Worm (Caenorhabditis elegans) whole organism, midembryonic: ENCODE data around the gene ugt-55.

Source experiments
- T22C8.4 ChIP-seq: fragments of 200-800 bp; sonication (Bioruptor generic); IDR thresholded peaks from 2 replicates; pipeline ENCODE4 v1.3.6; 2022; ENCODE audit warnings: missing genetic modification characterization, missing compliant biosample characterization
- cog-1 ChIP-seq: sonication (generic microtip); optimal IDR thresholded peaks from 2 replicates; lab custom pipeline; 2016; ENCODE audit warnings: missing genetic modification characterization, missing compliant biosample characterization
- flt-1 ChIP-seq: fragments of 200-800 bp; sonication (Bioruptor generic); IDR thresholded peaks from 2 replicates; pipeline ENCODE4 v1.3.6; 2022; ENCODE audit warnings: missing genetic modification characterization, missing compliant biosample characterization
- klf-2 ChIP-seq: fragments of 200-800 bp; sonication (Bioruptor generic); conservative IDR thresholded peaks from 2 replicates; pipeline ENCODE4 v1.3.6; 2022; ENCODE audit warnings: missing genetic modification reagents, missing genetic modification characterization, missing compliant biosample characterization
- med-1 ChIP-seq: sonication (generic microtip); optimal IDR thresholded peaks from 2 replicates; lab custom pipeline; 2017; ENCODE audit warnings: missing genetic modification characterization, mild to moderate bottlenecking, missing compliant biosample characterization, antibody characterized with exemption, missing genetic modification reagents; ENCODE audit not compliant: insufficient read depth
- ref-1 ChIP-seq: fragments of 200-800 bp; sonication (Bioruptor generic); conservative IDR thresholded peaks from 2 replicates; pipeline ENCODE4 v1.3.6; 2022; ENCODE audit warnings: missing genetic modification reagents, missing genetic modification characterization, missing compliant biosample characterization
- tab-1 ChIP-seq: fragments of 200-800 bp; sonication (Bioruptor generic); IDR thresholded peaks from 2 replicates; pipeline ENCODE4 v1.3.6; 2022; ENCODE audit warnings: missing genetic modification characterization, missing compliant biosample characterization
- ztf-23 ChIP-seq: fragments of 200-800 bp; sonication (Bioruptor generic); IDR thresholded peaks from 2 replicates; pipeline ENCODE4 v1.3.6; 2022; ENCODE audit warnings: missing genetic modification reagents, missing genetic modification characterization, missing compliant biosample characterization
- ztf-29 ChIP-seq: fragments of 200-800 bp; sonication (Bioruptor generic); IDR thresholded peaks from 2 replicates; pipeline ENCODE4 v1.3.6; 2022; ENCODE audit warnings: missing genetic modification reagents, missing genetic modification characterization, missing compliant biosample characterization

Gene ugt-55

DNA sequence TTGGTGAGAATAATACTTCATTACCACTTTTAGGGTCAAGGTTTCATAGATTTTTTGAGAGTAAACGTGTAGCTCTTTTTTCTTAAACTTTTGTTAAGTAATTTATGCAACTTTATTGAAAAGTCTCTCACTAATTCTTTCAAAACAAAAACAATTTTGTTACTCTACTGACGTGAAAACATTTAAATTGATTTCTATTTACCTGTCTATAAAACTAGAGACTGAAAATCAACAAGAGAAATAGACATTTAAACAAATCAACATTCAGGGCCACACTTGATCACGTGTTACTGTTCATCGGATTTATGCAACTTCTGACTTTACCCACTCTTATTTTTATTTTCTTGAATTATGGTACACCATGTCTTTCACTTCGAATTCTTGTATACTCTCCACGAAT, at the start of gene ugt-55:
TSS of gene ugt-55 (plus strand) at position 301 of the 400 bp plus-strand sequence.
- TF ChIP-seq med-1 (GFP tag; lab: Kevin White, UChicago), result no peak

DNA sequence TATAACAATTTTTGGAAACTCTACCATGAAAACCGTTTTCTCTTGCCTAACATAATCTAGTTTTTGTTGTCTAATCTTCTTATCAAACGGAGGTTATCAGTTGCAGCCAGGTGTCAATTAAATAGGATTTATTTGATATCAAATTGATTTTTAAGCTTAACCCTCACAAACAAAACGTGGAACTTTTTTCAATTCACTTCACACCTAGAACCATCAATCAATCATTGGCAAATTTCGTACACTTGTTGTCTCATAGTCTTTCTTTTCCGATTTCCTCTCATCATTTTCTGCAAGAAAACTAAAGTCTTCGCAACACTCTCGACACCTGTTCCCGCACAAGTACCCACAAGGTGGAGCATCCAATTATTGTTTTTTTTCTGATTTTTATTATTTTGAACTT, 47.8 kb upstream of the ugt-55 start:
- TF ChIP-seq ztf-29 (GFP tag; lab: Robert Waterston, UW) (no peak), flt-1 (GFP tag; lab: Robert Waterston, UW) (no peak), cog-1 (tag; lab: Kevin White, UChicago) (no peak), ref-1 (GFP tag; lab: Robert Waterston, UW) (no peak), klf-2 (no peak), T22C8.4 (GFP tag; lab: Robert Waterston, UW) (no peak), tab-1 (GFP tag; lab: Robert Waterston, UW) (no peak), ztf-23 (no peak), med-1 (GFP tag; lab: Kevin White, UChicago) (no peak)

DNA sequence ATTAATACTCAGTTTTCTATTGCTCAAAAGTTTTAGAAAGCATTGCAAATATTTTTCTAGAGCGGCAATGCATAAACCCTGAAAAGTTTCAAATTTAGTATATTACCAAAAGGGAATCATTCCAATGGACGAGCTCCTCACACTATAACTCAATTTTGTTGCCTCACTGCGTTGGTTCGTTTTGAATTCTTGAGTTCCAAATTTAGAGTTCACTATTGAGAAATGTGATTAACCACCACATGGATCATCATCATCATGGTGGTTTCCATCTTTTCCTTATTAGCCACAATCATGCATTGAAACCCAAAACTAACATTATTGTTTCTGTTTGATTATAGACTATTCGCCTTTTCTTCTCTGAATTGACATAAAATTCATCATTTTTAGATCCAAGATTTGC, 46.5 kb upstream of the ugt-55 start:
- no peak for TF ChIP-seq ztf-23

DNA sequence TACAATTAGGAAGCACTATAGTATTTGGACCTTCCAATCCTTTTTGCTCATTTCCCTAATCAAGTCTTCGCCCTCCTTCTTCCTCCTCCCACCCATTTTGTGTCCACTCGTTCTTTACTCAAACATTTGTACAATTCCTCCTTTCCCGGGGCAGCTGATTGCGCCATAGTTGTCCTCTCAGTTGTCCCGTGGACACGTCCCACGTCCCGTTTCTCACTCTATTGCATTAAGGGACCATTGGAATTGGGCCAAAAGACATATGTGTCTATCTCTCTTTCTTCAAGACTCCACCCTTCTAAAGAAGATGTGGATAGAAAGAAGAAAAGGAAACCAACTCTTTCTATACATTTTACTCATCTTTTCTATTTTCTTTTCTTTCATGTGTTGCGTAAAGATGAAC, 45.4 kb upstream of the ugt-55 start:
- TF ChIP-seq T22C8.4 (GFP tag; lab: Robert Waterston, UW) (no peak), tab-1 (GFP tag; lab: Robert Waterston, UW) (no peak), ref-1 (GFP tag; lab: Robert Waterston, UW) (no peak), ztf-23 (no peak), med-1 (GFP tag; lab: Kevin White, UChicago) (no peak), cog-1 (tag; lab: Kevin White, UChicago) (no peak), klf-2 (no peak), flt-1 (GFP tag; lab: Robert Waterston, UW) (no peak), ztf-29 (GFP tag; lab: Robert Waterston, UW) (no peak)

DNA sequence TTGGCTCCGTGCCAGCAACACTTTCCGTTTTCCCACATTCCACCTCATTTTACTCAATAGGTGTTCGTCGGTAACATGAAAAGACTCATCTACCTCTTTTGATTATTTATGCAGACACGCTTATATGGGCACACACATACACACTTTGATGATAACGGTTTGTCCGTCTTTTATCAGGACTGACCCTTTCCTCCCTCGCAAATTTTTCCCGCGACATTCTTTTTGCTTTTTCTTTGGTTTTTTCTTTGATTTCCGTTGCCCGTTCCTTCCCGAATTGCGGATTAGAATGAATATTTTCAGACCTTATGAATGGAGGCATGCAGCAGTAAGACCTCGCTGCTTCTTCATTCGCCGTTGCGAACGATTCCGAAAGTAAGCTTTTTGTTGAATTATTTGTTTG, 43.5 kb upstream of the ugt-55 start, which contains the start of gene vab-8:
TSS of gene vab-8 (plus strand) at position 301 of the 400 bp plus-strand sequence.
- TF ChIP-seq klf-2, result no peak
- no peak for TF ChIP-seq med-1 (GFP tag; lab: Kevin White, UChicago)
- no peak for TF ChIP-seq ztf-29 (GFP tag; lab: Robert Waterston, UW)
- TF ChIP-seq tab-1 (GFP tag; lab: Robert Waterston, UW), result no peak
- TF ChIP-seq ztf-23, result no peak
- no peak for TF ChIP-seq T22C8.4 (GFP tag; lab: Robert Waterston, UW)
- TF ChIP-seq flt-1 (GFP tag; lab: Robert Waterston, UW), result no peak
- no peak for TF ChIP-seq ref-1 (GFP tag; lab: Robert Waterston, UW)
- TF ChIP-seq cog-1 (tag; lab: Kevin White, UChicago), result no peak

DNA sequence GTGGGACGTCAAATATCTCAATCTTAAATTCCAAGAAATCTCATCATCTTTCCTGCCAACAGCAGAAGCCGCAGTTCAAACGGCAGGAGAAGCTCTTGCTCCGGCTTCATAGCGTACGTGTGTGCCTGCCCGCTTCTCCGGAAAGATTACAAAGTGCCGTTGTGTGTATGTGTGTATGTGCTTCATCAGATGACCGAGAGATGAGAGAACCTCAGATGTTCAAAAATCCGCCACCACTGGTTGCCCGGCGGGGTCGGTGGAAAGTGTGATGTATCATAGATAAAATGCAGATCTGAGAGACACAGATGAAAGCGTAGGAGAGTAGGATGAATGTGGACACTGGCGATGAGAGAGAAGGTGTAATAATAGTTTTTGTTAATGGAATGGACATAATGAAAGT, 23.1 kb upstream of the ugt-55 start:
- TF ChIP-seq T22C8.4 (GFP tag; lab: Robert Waterston, UW), result no peak
- no peak for TF ChIP-seq tab-1 (GFP tag; lab: Robert Waterston, UW)
- no peak for TF ChIP-seq ref-1 (GFP tag; lab: Robert Waterston, UW)
- TF ChIP-seq klf-2, result no peak
- no peak for TF ChIP-seq flt-1 (GFP tag; lab: Robert Waterston, UW)

DNA sequence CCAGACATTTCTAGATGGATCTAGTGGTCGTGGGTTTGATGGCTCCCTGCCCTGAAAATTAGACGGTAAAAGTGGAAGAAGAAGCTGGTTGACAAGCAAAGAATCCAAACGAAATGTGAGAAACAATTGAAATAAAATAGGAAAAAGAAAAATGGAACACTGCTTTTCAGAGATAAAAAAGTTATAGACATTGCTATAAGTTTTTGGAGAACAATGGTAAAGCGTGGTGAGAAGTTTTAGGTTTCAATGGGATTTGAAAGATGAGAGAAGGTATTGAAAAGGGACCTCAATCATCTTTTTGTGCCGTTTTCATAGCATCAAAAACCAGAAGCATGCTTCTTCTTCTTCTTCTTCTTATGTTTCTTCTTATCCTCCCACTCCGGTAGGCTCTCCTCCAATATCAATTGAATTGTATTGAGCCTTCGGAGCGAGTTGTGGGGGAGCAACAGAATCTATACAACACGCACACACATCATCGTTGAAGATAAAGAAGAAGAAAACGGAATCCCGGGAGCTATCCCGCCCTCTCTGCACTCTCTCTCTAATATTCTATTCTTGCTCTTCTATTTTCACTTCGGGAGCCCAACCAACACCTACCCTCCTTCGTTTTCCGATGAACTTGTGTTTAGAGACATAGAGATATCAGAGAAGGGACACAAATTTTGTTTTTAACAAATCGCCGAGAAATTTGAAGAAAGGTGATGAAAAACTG, 22.0 kb upstream of the ugt-55 start, which contains the start of gene myo-3:
TSS of gene myo-3 (minus strand) at position 51 of the 712 bp plus-strand sequence.
- TF ChIP-seq tab-1 (GFP tag; lab: Robert Waterston, UW), result no peak
- no peak for TF ChIP-seq cog-1 (tag; lab: Kevin White, UChicago)
- no peak for TF ChIP-seq T22C8.4 (GFP tag; lab: Robert Waterston, UW)
- no peak for TF ChIP-seq ztf-23
- no peak for TF ChIP-seq med-1 (GFP tag; lab: Kevin White, UChicago)
- TF ChIP-seq ztf-29 (GFP tag; lab: Robert Waterston, UW), result no peak
- no peak for TF ChIP-seq klf-2
- no peak for TF ChIP-seq ref-1 (GFP tag; lab: Robert Waterston, UW)
- no peak for TF ChIP-seq flt-1 (GFP tag; lab: Robert Waterston, UW)

DNA sequence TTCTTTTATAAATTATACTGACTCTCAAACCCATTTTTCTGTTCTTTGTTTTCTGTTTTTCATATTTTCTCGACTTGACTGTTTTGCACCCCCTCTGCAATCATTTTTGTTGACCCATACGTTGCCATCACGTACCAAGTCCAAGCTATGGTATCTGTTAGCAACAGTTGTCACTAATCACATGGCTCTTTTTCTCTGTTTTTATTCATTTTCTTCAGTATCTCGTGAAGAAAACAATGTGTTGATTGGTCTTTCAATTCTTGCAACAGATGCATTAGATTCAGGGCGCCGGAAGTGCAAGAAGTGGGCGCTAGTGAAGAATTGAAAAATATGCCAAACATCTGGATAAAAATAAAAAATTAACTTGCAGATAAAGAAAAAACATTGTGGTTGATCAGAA, 21.0 kb upstream of the ugt-55 start:
- TF ChIP-seq T22C8.4 (GFP tag; lab: Robert Waterston, UW), result no peak
- no peak for TF ChIP-seq cog-1 (tag; lab: Kevin White, UChicago)
- no peak for TF ChIP-seq med-1 (GFP tag; lab: Kevin White, UChicago)
- no peak for TF ChIP-seq flt-1 (GFP tag; lab: Robert Waterston, UW)
- TF ChIP-seq ztf-23, result no peak
- no peak for TF ChIP-seq ref-1 (GFP tag; lab: Robert Waterston, UW)
- no peak for TF ChIP-seq ztf-29 (GFP tag; lab: Robert Waterston, UW)
- no peak for TF ChIP-seq tab-1 (GFP tag; lab: Robert Waterston, UW)
- no peak for TF ChIP-seq klf-2

DNA sequence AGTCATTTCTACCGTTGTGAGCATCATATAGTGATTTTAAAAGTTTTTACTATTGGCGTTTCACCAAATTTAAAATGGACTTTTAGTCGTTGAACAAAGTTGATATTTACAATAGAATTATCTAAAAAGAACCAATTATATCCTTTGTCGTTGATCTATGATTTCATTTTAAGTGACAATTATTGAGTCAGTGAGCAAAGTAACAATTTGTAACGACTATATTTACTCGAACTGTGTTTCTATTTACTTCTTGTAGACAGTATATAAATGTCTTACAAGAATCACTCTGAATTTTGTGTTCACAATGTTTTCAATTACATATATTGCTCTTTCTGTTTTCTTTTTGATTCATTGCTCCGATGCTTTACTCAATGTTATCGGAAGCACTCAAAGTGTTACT, 15.4 kb upstream of the ugt-55 start, which contains the start of gene ttr-22:
TSS of gene ttr-22 (plus strand) at position 301 of the 400 bp plus-strand sequence.
- TF ChIP-seq ref-1 (GFP tag; lab: Robert Waterston, UW) (no peak), med-1 (GFP tag; lab: Kevin White, UChicago) (no peak), tab-1 (GFP tag; lab: Robert Waterston, UW) (no peak), T22C8.4 (GFP tag; lab: Robert Waterston, UW) (no peak), klf-2 (no peak), ztf-23 (no peak), cog-1 (tag; lab: Kevin White, UChicago) (no peak), flt-1 (GFP tag; lab: Robert Waterston, UW) (no peak), ztf-29 (GFP tag; lab: Robert Waterston, UW) (no peak)
